Fruit fly (Drosophila melanogaster) whole organism, embryonic: ENCODE results near the gene CG42827.

Experiments
- Abd-B ChIP-seq: fragments of 200-800 bp; sonication (Bioruptor generic); optimal IDR thresholded peaks from 2 replicates; lab custom pipeline; 2018; ENCODE audit warnings: missing biosample characterization, mild to moderate bottlenecking, missing genetic modification characterization, moderate library complexity
- Asciz ChIP-seq: fragments of 200-800 bp; sonication (Bioruptor generic); optimal IDR thresholded peaks from 2 replicates; lab custom pipeline; 2017; ENCODE audit warnings: missing biosample characterization, mild to moderate bottlenecking, missing genetic modification characterization, missing genetic modification reagents
- Blimp-1 ChIP-seq: fragments of 200-800 bp; sonication (Bioruptor generic); optimal IDR thresholded peaks from 3 replicates; lab custom pipeline; 2018; ENCODE audit warnings: missing biosample characterization, missing genetic modification characterization, mild to moderate bottlenecking, moderate library complexity, missing genetic modification reagents
- CG10959 ChIP-seq: fragments of 200-800 bp; sonication (Bioruptor generic); IDR thresholded peaks from 2 replicates; pipeline ENCODE4 v1.3.6; 2022; ENCODE audit warnings: missing biosample characterization, missing genetic modification characterization
- CG11085 ChIP-seq: fragments of 200-800 bp; sonication (Bioruptor generic); IDR thresholded peaks from 2 replicates; pipeline ENCODE4 v1.3.6; 2022; ENCODE audit warnings: missing biosample characterization, missing genetic modification characterization
- CG12391 ChIP-seq: fragments of 200-800 bp; sonication (Bioruptor generic); optimal IDR thresholded peaks from 3 replicates; lab custom pipeline; 2018; ENCODE audit warnings: missing biosample characterization, mild to moderate bottlenecking, missing genetic modification characterization, moderate library complexity
- CG12659 ChIP-seq: fragments of 200-800 bp; sonication (Bioruptor generic); optimal IDR thresholded peaks from 3 replicates; lab custom pipeline; 2017; ENCODE audit warnings: mild to moderate bottlenecking, missing biosample characterization, missing genetic modification reagents, missing genetic modification characterization
- CG15514 ChIP-seq: fragments of 200-800 bp; sonication (Bioruptor generic); optimal IDR thresholded peaks from 3 replicates; lab custom pipeline; 2017; ENCODE audit warnings: missing biosample characterization, missing genetic modification characterization, mild to moderate bottlenecking, moderate library complexity, missing genetic modification reagents
- CG16815 ChIP-seq: fragments of 200-800 bp; sonication (Bioruptor generic); optimal IDR thresholded peaks from 3 replicates; lab custom pipeline; 2017; ENCODE audit warnings: missing biosample characterization, mild to moderate bottlenecking, missing genetic modification characterization
- CG30431 ChIP-seq: fragments of 200-800 bp; sonication (Bioruptor generic); optimal IDR thresholded peaks from 2 replicates; lab custom pipeline; 2017; ENCODE audit warnings: missing biosample characterization, missing genetic modification characterization
- CG34224 ChIP-seq: fragments of 200-800 bp; sonication (Bioruptor generic); IDR thresholded peaks from 3 replicates; pipeline ENCODE4 v1.3.6; 2022; ENCODE audit warnings: missing biosample characterization, missing genetic modification characterization; ENCODE audit not compliant: partially characterized antibody
- CG43689 ChIP-seq: fragments of 200-800 bp; sonication (Bioruptor generic); IDR thresholded peaks from 2 replicates; pipeline ENCODE4 v1.3.6; 2022; ENCODE audit warnings: missing biosample characterization, missing genetic modification characterization
- CG6654 ChIP-seq: fragments of 200-800 bp; sonication (Bioruptor generic); optimal IDR thresholded peaks from 2 replicates; lab custom pipeline; 2017; ENCODE audit warnings: missing biosample characterization, mild to moderate bottlenecking, missing genetic modification characterization
- CG8089 ChIP-seq: fragments of 200-800 bp; sonication (Bioruptor generic); optimal IDR thresholded peaks from 3 replicates; lab custom pipeline; 2016; ENCODE audit warnings: missing biosample characterization, missing genetic modification characterization
- CTCF ChIP-seq: fragments of 200-800 bp; sonication (Bioruptor generic); optimal IDR thresholded peaks from 2 replicates; lab custom pipeline; 2017; ENCODE audit warnings: missing biosample characterization, mild to moderate bottlenecking, missing genetic modification characterization, moderate library complexity
- Drgx ChIP-seq: fragments of 200-800 bp; sonication (Bioruptor generic); IDR thresholded peaks from 2 replicates; pipeline ENCODE4 v1.3.6; 2022; ENCODE audit warnings: missing biosample characterization, missing genetic modification characterization
- Ets65A ChIP-seq: fragments of 200-800 bp; sonication (Bioruptor generic); peaks from one replicate; lab custom pipeline; 2016; ENCODE audit warnings: missing biosample characterization, missing genetic modification characterization
- Hey ChIP-seq: fragments of 200-800 bp; sonication (Bioruptor generic); optimal IDR thresholded peaks from 3 replicates; lab custom pipeline; 2018; ENCODE audit warnings: missing biosample characterization, mild to moderate bottlenecking, missing genetic modification characterization
- Meics ChIP-seq: fragments of 200-800 bp; sonication (Bioruptor generic); optimal IDR thresholded peaks from 2 replicates; lab custom pipeline; 2017; ENCODE audit warnings: missing biosample characterization, mild to moderate bottlenecking, missing genetic modification characterization
- Mrtf ChIP-seq: fragments of 200-800 bp; sonication (Bioruptor generic); IDR thresholded peaks from 3 replicates; pipeline ENCODE4 v1.3.6; 2022; ENCODE audit warnings: missing biosample characterization, missing genetic modification characterization
- Myb ChIP-seq: fragments of 200-800 bp; sonication (Bioruptor generic); optimal IDR thresholded peaks from 2 replicates; lab custom pipeline; 2016; ENCODE audit warnings: missing biosample characterization, missing genetic modification characterization
- NC2β ChIP-seq: fragments of 200-800 bp; sonication (Bioruptor generic); optimal IDR thresholded peaks from 2 replicates; lab custom pipeline; 2016; ENCODE audit warnings: missing biosample characterization, missing genetic modification characterization
- Oaz ChIP-seq: fragments of 200-800 bp; sonication (Bioruptor generic); IDR thresholded peaks from 2 replicates; pipeline ENCODE4 v1.3.6; 2022; ENCODE audit warnings: missing biosample characterization, missing genetic modification characterization
- Sox102F ChIP-seq: fragments of 200-800 bp; sonication (Bioruptor generic); optimal IDR thresholded peaks from 2 replicates; lab custom pipeline; 2018; ENCODE audit warnings: missing biosample characterization, mild to moderate bottlenecking, missing genetic modification characterization, moderate library complexity
- Trl ChIP-seq, 3 experiments: fragments of >200 bp in 2 of 3; fragments of 200-800 bp in 1 of 3; sonication (Bioruptor generic) in 1 of 3; optimal IDR thresholded peaks; 2 replicates in 1 of 3; 3 replicates in 2 of 3; lab custom pipeline; 2016 to 2017; ENCODE audit warnings: missing biosample characterization in 1 of 3, missing genetic modification characterization in 1 of 3
- YL-1 ChIP-seq: fragments of 200-800 bp; sonication (Bioruptor generic); optimal IDR thresholded peaks from 3 replicates; lab custom pipeline; 2017; ENCODE audit warnings: missing biosample characterization, mild to moderate bottlenecking, missing genetic modification characterization
- ab ChIP-seq: fragments of 200-800 bp; sonication (Bioruptor generic); optimal IDR thresholded peaks from 2 replicates; lab custom pipeline; 2016; ENCODE audit warnings: missing biosample characterization, missing genetic modification characterization
- ac ChIP-seq: fragments of 200-800 bp; sonication (Bioruptor generic); optimal IDR thresholded peaks from 3 replicates; lab custom pipeline; 2017; ENCODE audit warnings: missing biosample characterization, mild to moderate bottlenecking, missing genetic modification characterization
- bsh ChIP-seq, 2 experiments: fragments of 200-800 bp; sonication (Bioruptor generic); optimal IDR thresholded peaks; 2 replicates each; lab custom pipeline; 2017 to 2018; ENCODE audit warnings: mild to moderate bottlenecking in 2 of 2, missing biosample characterization in 2 of 2, missing genetic modification characterization in 2 of 2, moderate library complexity in 1 of 2
- ci ChIP-seq: fragments of 200-800 bp; sonication (Bioruptor generic); IDR thresholded peaks from 3 replicates; pipeline ENCODE4 v1.3.6; 2022; ENCODE audit warnings: missing biosample characterization, missing genetic modification characterization
- cwo ChIP-seq: fragments of 200-800 bp; sonication (Bioruptor generic); optimal IDR thresholded peaks from 3 replicates; lab custom pipeline; 2017; ENCODE audit warnings: missing biosample characterization, missing genetic modification characterization, mild to moderate bottlenecking, moderate library complexity, missing genetic modification reagents
- en ChIP-seq: fragments of 200-800 bp; sonication (Bioruptor generic); optimal IDR thresholded peaks from 2 replicates; lab custom pipeline; 2016; ENCODE audit warnings: missing biosample characterization, missing genetic modification characterization
- gem ChIP-seq: fragments of 200-800 bp; sonication (Bioruptor generic); optimal IDR thresholded peaks from 2 replicates; lab custom pipeline; 2019; ENCODE audit warnings: missing biosample characterization, mild to moderate bottlenecking, missing genetic modification characterization, moderate library complexity
- jing ChIP-seq: fragments of 200-800 bp; sonication (Bioruptor generic); optimal IDR thresholded peaks from 2 replicates; lab custom pipeline; 2018; ENCODE audit warnings: missing biosample characterization, mild to moderate bottlenecking, missing genetic modification characterization
- lmd ChIP-seq: fragments of 200-800 bp; sonication (Bioruptor generic); IDR thresholded peaks from 2 replicates; pipeline ENCODE4 v1.3.6; 2022; ENCODE audit warnings: missing biosample characterization, missing genetic modification characterization
- nerfin-1 ChIP-seq: fragments of 200-800 bp; sonication (Bioruptor generic); optimal IDR thresholded peaks from 3 replicates; lab custom pipeline; 2019; ENCODE audit warnings: missing biosample characterization, mild to moderate bottlenecking, missing genetic modification characterization, moderate library complexity
- pb ChIP-seq: fragments of 200-800 bp; sonication (Bioruptor generic); optimal IDR thresholded peaks from 3 replicates; lab custom pipeline; 2016; ENCODE audit warnings: missing biosample characterization, missing genetic modification characterization
- pzg ChIP-seq: fragments of 200-800 bp; sonication (Bioruptor generic); optimal IDR thresholded peaks from 3 replicates; lab custom pipeline; 2018; ENCODE audit warnings: missing biosample characterization, mild to moderate bottlenecking, missing genetic modification characterization, moderate library complexity
- sens ChIP-seq: fragments of 200-800 bp; sonication (Bioruptor generic); peaks from one replicate; lab custom pipeline; 2016; ENCODE audit warnings: missing biosample characterization, missing genetic modification characterization
- stc ChIP-seq: fragments of 200-800 bp; sonication (Bioruptor generic); IDR thresholded peaks from 2 replicates; pipeline ENCODE4 v1.3.6; 2022; ENCODE audit warnings: missing biosample characterization, missing genetic modification characterization
- sug ChIP-seq: fragments of 200-800 bp; optimal IDR thresholded peaks from 2 replicates; lab custom pipeline; 2019; ENCODE audit warnings: missing biosample characterization, mild to moderate bottlenecking, missing genetic modification characterization, moderate library complexity
- tio ChIP-seq: fragments of 200-800 bp; sonication (Bioruptor generic); optimal IDR thresholded peaks from 2 replicates; lab custom pipeline; 2017; ENCODE audit warnings: missing biosample characterization, missing genetic modification characterization, inconsistent platforms
- wor ChIP-seq: fragments of 200-800 bp; sonication (Bioruptor generic); IDR thresholded peaks from 2 replicates; pipeline ENCODE4 v1.3.6; 2022; ENCODE audit warnings: missing biosample characterization, missing genetic modification characterization

The CG42827 gene

DNA sequence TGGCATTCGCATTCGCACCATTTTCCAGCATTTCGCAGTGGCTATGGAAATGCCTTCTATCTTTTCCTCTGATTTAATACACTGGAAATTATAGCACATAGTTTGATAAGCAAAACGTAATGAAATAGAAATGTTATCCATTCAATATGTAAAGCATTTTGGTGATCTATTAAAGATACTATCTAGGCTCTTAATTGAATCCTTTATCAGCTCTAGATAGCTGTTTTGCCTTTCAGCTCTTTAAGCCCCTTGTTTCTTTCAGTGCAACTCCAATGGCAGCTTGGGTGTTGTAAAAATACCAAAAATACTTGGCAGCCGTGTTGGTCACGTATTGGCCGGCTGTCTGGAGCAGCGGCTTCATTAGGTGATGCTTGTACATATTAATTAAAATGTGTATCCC is 7.7 kb upstream of the CG42827 start (continued):
- TF ChIP-seq cwo (no peak), en (GFP tag; lab: Kevin White, UChicago) (no peak), bsh (GFP tag; optimal IDR thresholded peaks at IDR 0.05; lab: Kevin White, UChicago) (no peak), Hey (tag; lab: Kevin White, UChicago) (no peak), pzg (no peak), CG43689 (GFP tag; lab: Robert Waterston, UW) (no peak), CG16815 (no peak), Mrtf (GFP tag; lab: Robert Waterston, UW) (no peak), sens (GFP tag; lab: Kevin White, UChicago) (peak; percentile 16), gem (tag; lab: Kevin White, UChicago) (peak; percentile 27), CTCF (GFP tag; lab: Kevin White, UChicago) (no peak), CG12391 (tag; lab: Kevin White, UChicago) (no peak), sug (tag; lab: Kevin White, UChicago) (no peak), Meics (GFP tag; lab: Kevin White, UChicago) (no peak), ac (GFP tag; lab: Kevin White, UChicago) (no peak), jing (no peak), YL-1 (GFP tag; lab: Kevin White, UChicago) (no peak), stc (GFP tag; lab: Robert Waterston, UW) (no peak), lmd (GFP tag; lab: Robert Waterston, UW) (no peak), Oaz (GFP tag; lab: Robert Waterston, UW) (no peak), CG30431 (no peak), CG6654 (GFP tag; lab: Kevin White, UChicago) (no peak), CG12659 (no peak), NC2β (GFP tag; lab: Kevin White, UChicago) (no peak), ci (GFP tag; lab: Robert Waterston, UW) (no peak), CG15514 (no peak), CG34224 (GFP tag; lab: Robert Waterston, UW) (no peak), wor (GFP tag; lab: Robert Waterston, UW) (no peak), Myb (GFP tag; lab: Kevin White, UChicago) (no peak), pb (GFP tag; lab: Kevin White, UChicago) (no peak), CG11085 (GFP tag; lab: Robert Waterston, UW) (no peak), CG8089 (GFP tag; lab: Kevin White, UChicago) (no peak), Abd-B (no peak), tio (no peak), ab (no peak), CG10959 (GFP tag; lab: Robert Waterston, UW) (no peak), Trl (optimal IDR thresholded peaks at IDR 0.05; lab: Kevin White, UChicago) (no peak), Trl (GFP tag; optimal IDR thresholded peaks at IDR 0.05; lab: Kevin White, UChicago) (no peak)

DNA sequence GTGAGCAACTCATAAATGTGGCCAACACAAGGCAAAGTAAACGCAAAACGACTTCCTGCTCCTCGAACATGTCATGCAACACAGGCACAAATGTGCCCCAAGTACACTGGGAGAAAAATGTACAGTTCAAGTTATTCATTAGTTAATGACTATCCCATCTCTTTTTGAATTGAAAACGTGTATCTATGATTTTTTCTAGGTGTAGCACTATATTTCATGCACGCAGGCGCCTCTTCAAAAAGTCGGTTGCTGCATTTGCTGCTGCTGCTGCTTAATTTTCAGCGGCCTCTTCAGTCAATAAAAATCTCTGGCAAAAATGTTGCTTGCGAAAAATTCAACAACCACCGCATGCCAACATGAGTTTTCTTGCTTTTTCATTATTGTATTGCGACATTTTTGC is 5.2 kb upstream of the CG42827 start:
- TF ChIP-seq Ets65A (GFP tag; lab: Kevin White, UChicago) (peak; percentile 79), bsh (GFP tag; optimal IDR thresholded peaks at IDR 0.05; lab: Kevin White, UChicago) (peak in 1 of 2 experiments; percentile 5), Blimp-1 (GFP tag; lab: Kevin White, UChicago) (no peak), Sox102F (GFP tag; lab: Kevin White, UChicago) (no peak), nerfin-1 (tag; lab: Kevin White, UChicago) (no peak), Asciz (GFP tag; lab: Kevin White, UChicago) (no peak), Drgx (GFP tag; lab: Robert Waterston, UW) (peak; percentile 38)
- TF ChIP-seq, all 482 proteins: peak for 3
